Worm (Caenorhabditis elegans) whole organism, midembryonic: ENCODE measurements around the gene cmk-1.
A peak's percentile ranks its signal among the peaks of the same experiment; 100 is the strongest.

ENCODE experiments used
- T22C8.4 ChIP-seq: fragments of 200-800 bp; sonication (Bioruptor generic); IDR thresholded peaks from 2 replicates; pipeline ENCODE4 v1.3.6; 2022; ENCODE audit warnings: missing genetic modification characterization, missing compliant biosample characterization
- cog-1 ChIP-seq: sonication (generic microtip); optimal IDR thresholded peaks from 2 replicates; lab custom pipeline; 2016; ENCODE audit warnings: missing genetic modification characterization, missing compliant biosample characterization
- flt-1 ChIP-seq: fragments of 200-800 bp; sonication (Bioruptor generic); IDR thresholded peaks from 2 replicates; pipeline ENCODE4 v1.3.6; 2022; ENCODE audit warnings: missing genetic modification characterization, missing compliant biosample characterization
- klf-2 ChIP-seq: fragments of 200-800 bp; sonication (Bioruptor generic); conservative IDR thresholded peaks from 2 replicates; pipeline ENCODE4 v1.3.6; 2022; ENCODE audit warnings: missing genetic modification reagents, missing genetic modification characterization, missing compliant biosample characterization
- med-1 ChIP-seq: sonication (generic microtip); optimal IDR thresholded peaks from 2 replicates; lab custom pipeline; 2017; ENCODE audit warnings: missing genetic modification characterization, mild to moderate bottlenecking, missing compliant biosample characterization, antibody characterized with exemption, missing genetic modification reagents; ENCODE audit not compliant: insufficient read depth
- ref-1 ChIP-seq: fragments of 200-800 bp; sonication (Bioruptor generic); conservative IDR thresholded peaks from 2 replicates; pipeline ENCODE4 v1.3.6; 2022; ENCODE audit warnings: missing genetic modification reagents, missing genetic modification characterization, missing compliant biosample characterization
- tab-1 ChIP-seq: fragments of 200-800 bp; sonication (Bioruptor generic); IDR thresholded peaks from 2 replicates; pipeline ENCODE4 v1.3.6; 2022; ENCODE audit warnings: missing genetic modification characterization, missing compliant biosample characterization
- ztf-23 ChIP-seq: fragments of 200-800 bp; sonication (Bioruptor generic); IDR thresholded peaks from 2 replicates; pipeline ENCODE4 v1.3.6; 2022; ENCODE audit warnings: missing genetic modification reagents, missing genetic modification characterization, missing compliant biosample characterization
- ztf-29 ChIP-seq: fragments of 200-800 bp; sonication (Bioruptor generic); IDR thresholded peaks from 2 replicates; pipeline ENCODE4 v1.3.6; 2022; ENCODE audit warnings: missing genetic modification reagents, missing genetic modification characterization, missing compliant biosample characterization

The cmk-1 gene

ce11 chrIV:1816238-1816637 lies 8.0 kb upstream of the cmk-1 start:
- TF ChIP-seq med-1 (GFP tag; lab: Kevin White, UChicago) (no peak), klf-2 (GFP tag; lab: Robert Waterston, UW) (no peak), flt-1 (GFP tag; lab: Robert Waterston, UW) (no peak), ztf-29 (GFP tag; lab: Robert Waterston, UW) (no peak), ztf-23 (no peak), tab-1 (GFP tag; lab: Robert Waterston, UW) (no peak), ref-1 (no peak), T22C8.4 (GFP tag; lab: Robert Waterston, UW) (no peak), cog-1 (tag; lab: Kevin White, UChicago) (no peak)

- TF ChIP-seq flt-1 (GFP tag; lab: Robert Waterston, UW) (no peak), ztf-23 (no peak)
Measured at ce11 chrIV:1818467-1819076, 5.7 kb upstream of the cmk-1 start.

ce11 chrIV:1820153-1820552 lies 4.1 kb upstream of the cmk-1 start, which contains the start of gene col-109:
TSS of gene col-109 (minus strand) at chrIV:1820253.
- no peak for TF ChIP-seq T22C8.4 (GFP tag; lab: Robert Waterston, UW)
- no peak for TF ChIP-seq tab-1 (GFP tag; lab: Robert Waterston, UW)
- no peak for TF ChIP-seq klf-2 (GFP tag; lab: Robert Waterston, UW)
- TF ChIP-seq ztf-29 (GFP tag; lab: Robert Waterston, UW) = no peak
- no peak for TF ChIP-seq flt-1 (GFP tag; lab: Robert Waterston, UW)
- TF ChIP-seq cog-1 (tag; lab: Kevin White, UChicago) = no peak
- no peak for TF ChIP-seq ztf-23

- TF ChIP-seq ref-1 = no peak
- TF ChIP-seq flt-1 (GFP tag; lab: Robert Waterston, UW) = no peak
- no peak for TF ChIP-seq tab-1 (GFP tag; lab: Robert Waterston, UW)
- TF ChIP-seq med-1 (GFP tag; lab: Kevin White, UChicago) = no peak
- no peak for TF ChIP-seq ztf-29 (GFP tag; lab: Robert Waterston, UW)
- TF ChIP-seq ztf-23 = no peak
- no peak for TF ChIP-seq T22C8.4 (GFP tag; lab: Robert Waterston, UW)
Measured at ce11 chrIV:1821550-1821949, 2.7 kb upstream of the cmk-1 start, which contains the start of gene Y38C1BA.4. TSS of gene Y38C1BA.4 (plus strand) at chrIV:1821850.

- TF ChIP-seq cog-1 (tag; lab: Kevin White, UChicago) (no peak), klf-2 (GFP tag; lab: Robert Waterston, UW) (no peak), ztf-29 (GFP tag; lab: Robert Waterston, UW) (no peak), ref-1 (no peak), med-1 (GFP tag; lab: Kevin White, UChicago) (no peak), T22C8.4 (GFP tag; lab: Robert Waterston, UW) (no peak), ztf-23 (no peak), flt-1 (GFP tag; lab: Robert Waterston, UW) (no peak), tab-1 (GFP tag; lab: Robert Waterston, UW) (no peak)
Measured at ce11 chrIV:1825789-1826188, 1.5 kb downstream of the cmk-1 start.

ce11 chrIV:1826737-1827136 lies 2.5 kb downstream of the cmk-1 start:
- TF ChIP-seq flt-1 (GFP tag; lab: Robert Waterston, UW) (no peak), ref-1 (no peak)

- TF ChIP-seq tab-1 (GFP tag; lab: Robert Waterston, UW) (no peak), T22C8.4 (GFP tag; lab: Robert Waterston, UW) (no peak), ztf-23 (no peak)
Measured at ce11 chrIV:1827362-1827761, 3.1 kb downstream of the cmk-1 start.

ce11 chrIV:1831174-1831573 lies 6.9 kb downstream of the cmk-1 start:
- TF ChIP-seq klf-2 (GFP tag; lab: Robert Waterston, UW) (peak; percentile 99), tab-1 (GFP tag; lab: Robert Waterston, UW) (peak; percentile 98), ztf-29 (GFP tag; lab: Robert Waterston, UW) (peak; percentile 96), ref-1 (peak; percentile 99), flt-1 (GFP tag; lab: Robert Waterston, UW) (peak; percentile 95), ztf-23 (peak; percentile 97), T22C8.4 (GFP tag; lab: Robert Waterston, UW) (peak; percentile 94)

- TF ChIP-seq flt-1 (GFP tag; lab: Robert Waterston, UW) (no peak), T22C8.4 (GFP tag; lab: Robert Waterston, UW) (peak; percentile 49; the same call in 1 of the 2 replicates)
Measured at ce11 chrIV:1833115-1833514, 8.8 kb downstream of the cmk-1 start.

- TF ChIP-seq tab-1 (GFP tag; lab: Robert Waterston, UW) (no peak), ztf-29 (GFP tag; lab: Robert Waterston, UW) (no peak), ztf-23 (no peak), flt-1 (GFP tag; lab: Robert Waterston, UW) (no peak), cog-1 (tag; lab: Kevin White, UChicago) (no peak), T22C8.4 (GFP tag; lab: Robert Waterston, UW) (no peak), klf-2 (GFP tag; lab: Robert Waterston, UW) (no peak), ref-1 (no peak), med-1 (GFP tag; lab: Kevin White, UChicago) (no peak)
Measured at ce11 chrIV:1834242-1834641, 10.0 kb downstream of the cmk-1 start, which contains the start of gene ccm-2. TSS of gene ccm-2 (plus strand) at chrIV:1834628.

- TF ChIP-seq T22C8.4 (GFP tag; lab: Robert Waterston, UW) (0 out of 2 replicates have a peak, but pooled peaks have one; percentile 52), ztf-29 (GFP tag; lab: Robert Waterston, UW) (no peak)
Measured at ce11 chrIV:1834972-1835371, 10.7 kb downstream of the cmk-1 start.
